Worm (Caenorhabditis elegans): ENCODE measurements around the gene hlh-6.

- TF ChIP-seq pes-1 (GFP tag; IDR thresholded peaks at IDR 0.05) = no peak
- no peak for TF ChIP-seq ama-1 (optimal IDR thresholded peaks at IDR 0.05)
- TF ChIP-seq hnd-1 (tag; optimal IDR thresholded peaks at IDR 0.05) = no peak
- TF ChIP-seq scrt-1 (GFP tag; IDR thresholded peaks at IDR 0.05) = no peak
- TF ChIP-seq sea-1 (GFP tag; conservative IDR thresholded peaks at IDR 0.05) = no peak
These were observed 25.0 kb downstream of the hlh-6 start, which contains the start of gene eral-1 for ce11 chrII:9589667-9590066.
